Fruit fly (Drosophila melanogaster): ENCODE measurements around the gene CG15747.
A peak's percentile ranks its signal among the peaks of the same experiment; 100 is the strongest.

CG15747 gene

DNA sequence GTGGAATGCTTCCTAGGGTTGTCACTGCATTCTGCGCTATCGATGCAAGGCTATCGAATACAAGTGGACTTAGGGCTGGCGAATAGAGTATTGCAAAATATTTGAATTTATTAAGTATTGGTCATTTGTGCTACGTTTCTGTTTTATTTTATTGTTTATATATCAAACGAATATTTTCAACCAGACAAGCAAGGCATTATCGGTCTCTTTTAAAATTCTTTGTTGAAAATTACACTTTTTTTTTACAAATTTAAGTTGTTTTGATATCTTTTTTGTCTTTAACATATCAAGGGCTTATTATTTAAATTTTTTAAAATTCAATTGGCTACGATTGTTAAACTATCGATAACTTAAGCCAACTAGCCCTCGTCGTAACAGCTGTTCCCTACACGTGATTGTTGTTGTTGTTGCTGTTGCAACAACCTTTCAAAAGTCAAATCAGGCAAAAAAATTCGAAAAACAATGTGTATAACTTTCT, 49.3 kb downstream of the CG15747 start, which contains the start of the genes Ype and CG1662 (continued):
- peak; percentile 62 for TF ChIP-seq unpg (GFP tag; optimal IDR thresholded peaks at IDR 0.05)
- no peak for TF ChIP-seq gfzf (GFP tag; optimal IDR thresholded peaks at IDR 0.05)
- peak; percentile 38 for TF ChIP-seq CG5180 (GFP tag; optimal IDR thresholded peaks at IDR 0.05)
- no peak for TF ChIP-seq CG32767 (GFP tag; IDR thresholded peaks at IDR 0.05)
- peak; percentile 77 for TF ChIP-seq grau (tag; optimal IDR thresholded peaks at IDR 0.05)
- peak; percentile 63 for TF ChIP-seq Ets97D (GFP tag; optimal IDR thresholded peaks at IDR 0.05)
- peak; percentile 48 for TF ChIP-seq Myb (GFP tag; optimal IDR thresholded peaks at IDR 0.05)
- peak; percentile 47 for TF ChIP-seq CG1603 (tag; optimal IDR thresholded peaks at IDR 0.05)
- no peak for TF ChIP-seq Dfd (GFP tag; optimal IDR thresholded peaks at IDR 0.05)
- TF ChIP-seq wek (GFP tag; optimal IDR thresholded peaks at IDR 0.05): no peak
- no peak for TF ChIP-seq peb (GFP tag; IDR thresholded peaks at IDR 0.05)
- peak; percentile 67 for TF ChIP-seq CHES-1-like (GFP tag; optimal IDR thresholded peaks at IDR 0.05)
- TF ChIP-seq br (optimal IDR thresholded peaks at IDR 0.05): no peak
- peak; percentile 74 for TF ChIP-seq vnd (GFP tag; IDR thresholded peaks at IDR 0.05; ENCODE audit: partially characterized antibody)
- TF ChIP-seq CG10565 (GFP tag; optimal IDR thresholded peaks at IDR 0.05): no peak
- no peak for TF ChIP-seq sim (GFP tag; IDR thresholded peaks at IDR 0.05)
- TF ChIP-seq CG6854 (GFP tag; optimal IDR thresholded peaks at IDR 0.05): no peak
- TF ChIP-seq CG4424 (GFP tag; optimal IDR thresholded peaks at IDR 0.05): peak; percentile 79
- no peak for TF ChIP-seq sr (GFP tag; IDR thresholded peaks at IDR 0.05)
- peak; percentile 84 for TF ChIP-seq CG11456 (GFP tag; IDR thresholded peaks at IDR 0.05)
- TF ChIP-seq insv (GFP tag; optimal IDR thresholded peaks at IDR 0.05): peak in 1 of 2 experiments; percentile 51
- TF ChIP-seq tup (GFP tag; optimal IDR thresholded peaks at IDR 0.05): peak; percentile 55
- TF ChIP-seq Lim3 (GFP tag; IDR thresholded peaks at IDR 0.05): no peak
- no peak for TF ChIP-seq fd102C (GFP tag; optimal IDR thresholded peaks at IDR 0.05)
- no peak for TF ChIP-seq cad (GFP tag; optimal IDR thresholded peaks at IDR 0.05)
- TF ChIP-seq bab2 (GFP tag; optimal IDR thresholded peaks at IDR 0.05): peak; percentile 67
- peak; percentile 83 for TF ChIP-seq CG15696 (tag; optimal IDR thresholded peaks at IDR 0.05)
- peak; percentile 75 for TF ChIP-seq CG18262 (tag; optimal IDR thresholded peaks at IDR 0.05)
- TF ChIP-seq CG17328 (GFP tag; IDR thresholded peaks at IDR 0.05): peak; percentile 68
- TF ChIP-seq sna (GFP tag; IDR thresholded peaks at IDR 0.05; ENCODE audit: partially characterized antibody): peak; percentile 57; the same call in 1 of the 2 replicates
- TF ChIP-seq CG1602 (GFP tag; optimal IDR thresholded peaks at IDR 0.05): peak; percentile 77
- peak; percentile 8; the same call in 1 of the 2 replicates for TF ChIP-seq Taf1 (GFP tag; IDR thresholded peaks at IDR 0.05)
- TF ChIP-seq tna (GFP tag; IDR thresholded peaks at IDR 0.05; ENCODE audit: partially characterized antibody): no peak; the same call in 1 of the 2 replicates
- TF ChIP-seq CG43689 (GFP tag; IDR thresholded peaks at IDR 0.05): no peak
- TF ChIP-seq Hmx (GFP tag; optimal IDR thresholded peaks at IDR 0.05): peak; percentile 43
- TF ChIP-seq CG8388 (GFP tag; optimal IDR thresholded peaks at IDR 0.05): peak; percentile 54
- TF ChIP-seq ac (GFP tag; optimal IDR thresholded peaks at IDR 0.05): no peak
- peak; percentile 51 for TF ChIP-seq Bgb (GFP tag; IDR thresholded peaks at IDR 0.05; ENCODE audit: partially characterized antibody)
- TF ChIP-seq CG10431 (GFP tag; optimal IDR thresholded peaks at IDR 0.05): peak; percentile 36
- TF ChIP-seq CG8359 (GFP tag; optimal IDR thresholded peaks at IDR 0.05; ENCODE audit: borderline replicate concordance): no peak
- TF ChIP-seq pzg (GFP tag; optimal IDR thresholded peaks at IDR 0.05): peak; percentile 40
- peak; percentile 52; the same call in 1 of the 2 replicates for TF ChIP-seq klu (GFP tag; IDR thresholded peaks at IDR 0.05)
- peak; percentile 72 for TF ChIP-seq Dip3 (GFP tag; optimal IDR thresholded peaks at IDR 0.05)
- TF ChIP-seq CG8765 (GFP tag; IDR thresholded peaks at IDR 0.05): no peak
- TF ChIP-seq CG12299 (tag; optimal IDR thresholded peaks at IDR 0.05): peak; percentile 56
- peak; percentile 69 for TF ChIP-seq CG16813 (GFP tag; IDR thresholded peaks at IDR 0.05; ENCODE audit: partially characterized antibody)
- peak in 1 of 2 experiments; percentile 79 for TF ChIP-seq eve (GFP tag; optimal IDR thresholded peaks at IDR 0.05)
- TF ChIP-seq Fer2 (tag; optimal IDR thresholded peaks at IDR 0.05): peak; percentile 65
- peak; percentile 59 to 73 for TF ChIP-seq Hr51 (GFP tag; optimal IDR thresholded peaks at IDR 0.05)
- peak; percentile 66 for TF ChIP-seq ttk (GFP tag; IDR thresholded peaks at IDR 0.05)
